Fruit fly (Drosophila melanogaster): ENCODE measurements around the gene ND-ASHI.

ND-ASHI gene

dm6 chrX:6706570-6707306, 27.8 kb upstream of the ND-ASHI start (continued):
- no peak for TF ChIP-seq CG12744 (GFP tag; optimal IDR thresholded peaks at IDR 0.05)
- TF ChIP-seq Nf-YC (tag; optimal IDR thresholded peaks at IDR 0.05) = no peak
- TF ChIP-seq slbo (GFP tag; IDR thresholded peaks at IDR 0.05) = no peak
- no peak for TF ChIP-seq zen2 (GFP tag; IDR thresholded peaks at IDR 0.05; ENCODE audit: partially characterized antibody)
- no peak for TF ChIP-seq Xbp1 (GFP tag; optimal IDR thresholded peaks at IDR 0.05)
- TF ChIP-seq cg (GFP tag; optimal IDR thresholded peaks at IDR 0.05) = peak; percentile 46
- TF ChIP-seq mam (GFP tag; optimal IDR thresholded peaks at IDR 0.05) = no peak
- TF ChIP-seq D (optimal IDR thresholded peaks at IDR 0.05) = no peak
- TF ChIP-seq D (GFP tag; optimal IDR thresholded peaks at IDR 0.05) = no peak
- no peak for TF ChIP-seq ap (GFP tag; IDR thresholded peaks at IDR 0.05)
- no peak for TF ChIP-seq Blimp-1 (GFP tag; optimal IDR thresholded peaks at IDR 0.05)
- no peak for TF ChIP-seq CG3407 (GFP tag; optimal IDR thresholded peaks at IDR 0.05)
- TF ChIP-seq gfzf (GFP tag; optimal IDR thresholded peaks at IDR 0.05) = no peak
- TF ChIP-seq esg (GFP tag; conservative IDR thresholded peaks at IDR 0.05) = no peak
- TF ChIP-seq CG1792 (GFP tag; optimal IDR thresholded peaks at IDR 0.05) = no peak
- no peak for TF ChIP-seq Neu2 (GFP tag; optimal IDR thresholded peaks at IDR 0.05; ENCODE audit: borderline replicate concordance)
- TF ChIP-seq CG32772 (GFP tag; IDR thresholded peaks at IDR 0.05) = no peak
- no peak for TF ChIP-seq Max (GFP tag; optimal IDR thresholded peaks at IDR 0.05)
- no peak for TF ChIP-seq CG6175 (GFP tag; IDR thresholded peaks at IDR 0.05)
- TF ChIP-seq HmgZ (tag; optimal IDR thresholded peaks at IDR 0.05) = no peak
- TF ChIP-seq CG1603 (tag; optimal IDR thresholded peaks at IDR 0.05) = peak; percentile 6
- no peak for TF ChIP-seq CG12299 (tag; optimal IDR thresholded peaks at IDR 0.05)
- TF ChIP-seq Ets97D (GFP tag; optimal IDR thresholded peaks at IDR 0.05) = no peak
- no peak for TF ChIP-seq CG7745 (tag; optimal IDR thresholded peaks at IDR 0.05)
- TF ChIP-seq CG13123 (GFP tag; optimal IDR thresholded peaks at IDR 0.05) = no peak
- no peak for TF ChIP-seq CG10431 (GFP tag; optimal IDR thresholded peaks at IDR 0.05)
- no peak for TF ChIP-seq CG2889 (GFP tag; IDR thresholded peaks at IDR 0.05)
- no peak for TF ChIP-seq Hr39 (optimal IDR thresholded peaks at IDR 0.05)
- TF ChIP-seq schlank (tag; optimal IDR thresholded peaks at IDR 0.05) = no peak
- no peak for TF ChIP-seq Bteb2 (GFP tag; optimal IDR thresholded peaks at IDR 0.05)
- TF ChIP-seq CG43689 (GFP tag; IDR thresholded peaks at IDR 0.05) = no peak
- no peak for TF ChIP-seq CG32767 (GFP tag; IDR thresholded peaks at IDR 0.05)
- TF ChIP-seq lab (GFP tag; optimal IDR thresholded peaks at IDR 0.05) = peak; percentile 49
- TF ChIP-seq CG10462 (GFP tag; optimal IDR thresholded peaks at IDR 0.05) = no peak
- TF ChIP-seq lola (GFP tag; optimal IDR thresholded peaks at IDR 0.05) = no peak
- TF ChIP-seq Mrtf (GFP tag; IDR thresholded peaks at IDR 0.05) = no peak
- TF ChIP-seq HHEX (GFP tag; optimal IDR thresholded peaks at IDR 0.05) = no peak
- no peak for TF ChIP-seq kah (GFP tag; optimal IDR thresholded peaks at IDR 0.05)
- peak; percentile 37 for TF ChIP-seq CG10543 (GFP tag; optimal IDR thresholded peaks at IDR 0.05)
- TF ChIP-seq sqz (GFP tag; optimal IDR thresholded peaks at IDR 0.05) = no peak
- no peak for TF ChIP-seq wek (GFP tag; optimal IDR thresholded peaks at IDR 0.05)
- no peak for TF ChIP-seq luna (GFP tag; optimal IDR thresholded peaks at IDR 0.05)
- TF ChIP-seq CG14860 (GFP tag; IDR thresholded peaks at IDR 0.05; ENCODE audit: partially characterized antibody) = no peak
- no peak for TF ChIP-seq Atf6 (GFP tag; IDR thresholded peaks at IDR 0.05)
- TF ChIP-seq BtbVII (GFP tag; optimal IDR thresholded peaks at IDR 0.05) = no peak
- no peak for TF ChIP-seq CG30431 (GFP tag; optimal IDR thresholded peaks at IDR 0.05)
- peak; percentile 6 for TF ChIP-seq Med (GFP tag)
- no peak for TF ChIP-seq CG11093 (GFP tag; IDR thresholded peaks at IDR 0.05)
- no peak for TF ChIP-seq Sin3A (optimal IDR thresholded peaks at IDR 0.05)
- no peak for TF ChIP-seq CG17361 (GFP tag; IDR thresholded peaks at IDR 0.05)
- TF ChIP-seq CG2202 (tag; optimal IDR thresholded peaks at IDR 0.05) = no peak

Measured in whole organism, embryonic.